Worm (Caenorhabditis elegans) whole organism, midembryonic: ENCODE results near the gene cutl-3.

Source experiments
- T22C8.4 ChIP-seq: fragments of 200-800 bp; sonication (Bioruptor generic); IDR thresholded peaks from 2 replicates; pipeline ENCODE4 v1.3.6; 2022; ENCODE audit warnings: missing genetic modification characterization, missing compliant biosample characterization
- cog-1 ChIP-seq: sonication (generic microtip); optimal IDR thresholded peaks from 2 replicates; lab custom pipeline; 2016; ENCODE audit warnings: missing genetic modification characterization, missing compliant biosample characterization
- flt-1 ChIP-seq: fragments of 200-800 bp; sonication (Bioruptor generic); IDR thresholded peaks from 2 replicates; pipeline ENCODE4 v1.3.6; 2022; ENCODE audit warnings: missing genetic modification characterization, missing compliant biosample characterization
- klf-2 ChIP-seq: fragments of 200-800 bp; sonication (Bioruptor generic); conservative IDR thresholded peaks from 2 replicates; pipeline ENCODE4 v1.3.6; 2022; ENCODE audit warnings: missing genetic modification reagents, missing genetic modification characterization, missing compliant biosample characterization
- med-1 ChIP-seq: sonication (generic microtip); optimal IDR thresholded peaks from 2 replicates; lab custom pipeline; 2017; ENCODE audit warnings: missing genetic modification characterization, mild to moderate bottlenecking, missing compliant biosample characterization, antibody characterized with exemption, missing genetic modification reagents; ENCODE audit not compliant: insufficient read depth
- ref-1 ChIP-seq: fragments of 200-800 bp; sonication (Bioruptor generic); conservative IDR thresholded peaks from 2 replicates; pipeline ENCODE4 v1.3.6; 2022; ENCODE audit warnings: missing genetic modification reagents, missing genetic modification characterization, missing compliant biosample characterization
- tab-1 ChIP-seq: fragments of 200-800 bp; sonication (Bioruptor generic); IDR thresholded peaks from 2 replicates; pipeline ENCODE4 v1.3.6; 2022; ENCODE audit warnings: missing genetic modification characterization, missing compliant biosample characterization
- ztf-23 ChIP-seq: fragments of 200-800 bp; sonication (Bioruptor generic); IDR thresholded peaks from 2 replicates; pipeline ENCODE4 v1.3.6; 2022; ENCODE audit warnings: missing genetic modification reagents, missing genetic modification characterization, missing compliant biosample characterization
- ztf-29 ChIP-seq: fragments of 200-800 bp; sonication (Bioruptor generic); IDR thresholded peaks from 2 replicates; pipeline ENCODE4 v1.3.6; 2022; ENCODE audit warnings: missing genetic modification reagents, missing genetic modification characterization, missing compliant biosample characterization

- no peak for TF ChIP-seq tab-1 (GFP tag; lab: Robert Waterston, UW)
- no peak for TF ChIP-seq klf-2
- no peak for TF ChIP-seq flt-1 (GFP tag; lab: Robert Waterston, UW)
- TF ChIP-seq ref-1 (GFP tag; lab: Robert Waterston, UW), result no peak
- TF ChIP-seq ztf-29, result no peak
- no peak for TF ChIP-seq ztf-23 (GFP tag; lab: Robert Waterston, UW)
- TF ChIP-seq cog-1 (tag; lab: Kevin White, UChicago), result no peak
- TF ChIP-seq T22C8.4 (GFP tag; lab: Robert Waterston, UW), result no peak
- TF ChIP-seq med-1 (GFP tag; lab: Kevin White, UChicago), result no peak
Observed at ce11 chrX:14946217-14946463, 52.9 kb downstream of the cutl-3 start, which contains the start of gene mrp-5.
